Worm (Caenorhabditis elegans) whole organism, L4 larva: Measurements from ENCODE around the gene col-137.
"Not testable (repeated sequence)": the region's sequence is repeated elsewhere in the genome, so short reads cannot be mapped to it uniquely, and the experiment has no call there.

Experiments
- nhr-11 ChIP-seq: fragments of 150-350 bp; optimal IDR thresholded peaks from 2 replicates; lab custom pipeline; 2014; ENCODE audit warnings: missing biosample characterization, missing genetic modification characterization
- nhr-237 ChIP-seq: sonication (generic microtip); optimal IDR thresholded peaks from 2 replicates; lab custom pipeline; 2017; ENCODE audit warnings: missing biosample characterization, missing genetic modification characterization
- unc-62 ChIP-seq, 3 experiments: fragments of 150-350 bp in 1 of 3; sonication (generic microtip); optimal IDR thresholded peaks in 2 of 3; peaks in 1 of 3; 1 replicate in 1 of 3; 2 replicates in 2 of 3; lab custom pipeline; 2014 to 2017; ENCODE audit warnings: missing biosample characterization in 3 of 3, missing genetic modification characterization in 3 of 3, missing genetic modification reagents in 3 of 3, missing genotype in 1 of 3

ce11 chrIV:16610810-16611209 is 8.2 kb upstream of the col-137 start:
- not testable (repeated sequence) for TF ChIP-seq unc-62 (GFP tag; optimal IDR thresholded peaks at IDR 0.05 in 1 of 2; lab: Kevin White, UChicago); unc-62 (tag; optimal IDR thresholded peaks at IDR 0.05; lab: Kevin White, UChicago); nhr-237 (tag; lab: Kevin White, UChicago); nhr-11 (tag; lab: Kevin White, UChicago)
